ENCODE assay signal across 4 worm cellular contexts in genomic region chrV:9527337-9527736, ce11.
A peak's percentile ranks its signal among the peaks of the same experiment; 100 is the strongest.
TF ChIP-seq lines count a peak whose summit lies in the region.

No protein-coding gene starts in this region.

TF ChIP-seq in whole organism, L2 larva, 48 proteins besides CTCF, POLR2A, EP300 and RAD21:
- TF ChIP-seq nhr-23 (tag; optimal IDR thresholded peaks at IDR 0.05; lab: Kevin White, UChicago), result no peak
- TF ChIP-seq fos-1 (tag; optimal IDR thresholded peaks at IDR 0.05; lab: Kevin White, UChicago), result peak; percentile 45
- TF ChIP-seq unc-55 (GFP tag; optimal IDR thresholded peaks at IDR 0.05; lab: Kevin White, UChicago), result no peak

TF ChIP-seq in whole organism, L3 larva, 47 proteins besides CTCF, POLR2A, EP300 and RAD21:
- peak; percentile 56 for TF ChIP-seq elt-2 (tag; optimal IDR thresholded peaks at IDR 0.05; lab: Kevin White, UChicago)
- TF ChIP-seq R02D3.7 (tag; optimal IDR thresholded peaks at IDR 0.05; lab: Kevin White, UChicago), result no peak
- peak; percentile 59 for TF ChIP-seq pqm-1 (tag; optimal IDR thresholded peaks at IDR 0.05; lab: Kevin White, UChicago)
- no peak for TF ChIP-seq ceh-82 (tag; optimal IDR thresholded peaks at IDR 0.05; lab: Kevin White, UChicago)

TF ChIP-seq in whole organism, L4 larva, 104 proteins besides CTCF, POLR2A, EP300 and RAD21:
- TF ChIP-seq hlh-30 (tag; optimal IDR thresholded peaks at IDR 0.05; lab: Kevin White, UChicago; ENCODE audit: insufficient read depth) (no peak), nhr-76 (tag; optimal IDR thresholded peaks at IDR 0.05; lab: Kevin White, UChicago) (no peak), nhr-102 (tag; optimal IDR thresholded peaks at IDR 0.05; lab: Kevin White, UChicago) (no peak), unc-62 (GFP tag; optimal IDR thresholded peaks at IDR 0.05 in 1 of 2; lab: Kevin White, UChicago) (peak in 1 of 2 experiments; percentile 16), unc-62 (tag; optimal IDR thresholded peaks at IDR 0.05; lab: Kevin White, UChicago) (no peak), pqm-1 (tag; optimal IDR thresholded peaks at IDR 0.05; lab: Kevin White, UChicago) (peak; percentile 4), daf-16 (GFP tag; optimal IDR thresholded peaks at IDR 0.05; lab: Kevin White, UChicago) (no peak), daf-16 (tag; optimal IDR thresholded peaks at IDR 0.05; lab: Kevin White, UChicago) (peak; percentile 39), duxl-1 (tag; optimal IDR thresholded peaks at IDR 0.05; lab: Kevin White, UChicago; ENCODE audit: poor library complexity) (no peak), nhr-111 (GFP tag; optimal IDR thresholded peaks at IDR 0.05; lab: Kevin White, UChicago) (no peak), nhr-28 (tag; optimal IDR thresholded peaks at IDR 0.05; lab: Kevin White, UChicago) (peak; percentile 42), dmd-6 (GFP tag; IDR thresholded peaks at IDR 0.05; lab: Robert Waterston, UW) (peak; percentile 38), F49E8.2 (tag; optimal IDR thresholded peaks at IDR 0.05; lab: Kevin White, UChicago; ENCODE audit: borderline replicate concordance) (no peak), lin-39 (tag; optimal IDR thresholded peaks at IDR 0.05; lab: Kevin White, UChicago) (no peak), lsy-2 (tag; optimal IDR thresholded peaks at IDR 0.05; lab: Kevin White, UChicago) (no peak), nhr-77 (tag; optimal IDR thresholded peaks at IDR 0.05; lab: Kevin White, UChicago) (peak; percentile 57), aha-1 (tag; lab: Kevin White, UChicago) (no peak), ceh-28 (tag; optimal IDR thresholded peaks at IDR 0.05; lab: Kevin White, UChicago) (no peak), egl-27 (tag; optimal IDR thresholded peaks at IDR 0.05; lab: Kevin White, UChicago) (no peak)
TF ChIP-seq in whole organism, L4 larva: peak in this region for 6.

TF ChIP-seq in whole organism, young adult, 124 proteins besides CTCF, POLR2A, EP300 and RAD21:
- TF ChIP-seq B0261.1 (tag; optimal IDR thresholded peaks at IDR 0.05; lab: Kevin White, UChicago) (no peak), akir-1 (GFP tag; optimal IDR thresholded peaks at IDR 0.05; lab: Kevin White, UChicago) (no peak), nhr-80 (tag; optimal IDR thresholded peaks at IDR 0.05; lab: Kevin White, UChicago) (peak; percentile 3)
TF ChIP-seq in whole organism, young adult: peak in this region for 1.
